Worm (Caenorhabditis elegans) whole organism, L3 larva: ENCODE results near the gene R05G6.10.
A peak's percentile ranks its signal among the peaks of the same experiment; 100 is the strongest.

Experiments
- R02D3.7 ChIP-seq: fragments of 150-350 bp; optimal IDR thresholded peaks from 2 replicates; lab custom pipeline; 2014; ENCODE audit warnings: missing biosample characterization, missing genetic modification characterization
- ZK546.5 ChIP-seq: sonication (generic microtip); optimal IDR thresholded peaks from 2 replicates; lab custom pipeline; 2017; ENCODE audit warnings: missing biosample characterization, missing genetic modification characterization
- aly-2 ChIP-seq: fragments of 150-350 bp; optimal IDR thresholded peaks from 2 replicates; lab custom pipeline; 2014; ENCODE audit warnings: missing biosample characterization, missing genetic modification characterization
- ama-1 ChIP-seq: fragments of 150-350 bp; optimal IDR thresholded peaks from 2 replicates; lab custom pipeline; 2018
- ceh-16 ChIP-seq: sonication (generic microtip); optimal IDR thresholded peaks from 2 replicates; lab custom pipeline; 2017; ENCODE audit warnings: missing biosample characterization, missing genetic modification characterization
- ceh-28 ChIP-seq: fragments of 150-350 bp; optimal IDR thresholded peaks from 2 replicates; lab custom pipeline; 2014; ENCODE audit warnings: missing biosample characterization, missing genetic modification reagents, missing genetic modification characterization
- ceh-82 ChIP-seq: fragments of 150-350 bp; optimal IDR thresholded peaks from 2 replicates; lab custom pipeline; 2014; ENCODE audit warnings: missing biosample characterization, missing genetic modification characterization
- ceh-9 ChIP-seq: sonication (generic microtip); optimal IDR thresholded peaks from 2 replicates; lab custom pipeline; 2018; ENCODE audit warnings: missing biosample characterization, missing genetic modification characterization
- daf-12 ChIP-seq: fragments of 150-350 bp; optimal IDR thresholded peaks from 2 replicates; lab custom pipeline; 2014; ENCODE audit warnings: missing biosample characterization, missing genetic modification reagents, missing genetic modification characterization
- egl-27 ChIP-seq: sonication (generic microtip); optimal IDR thresholded peaks from 4 replicates; lab custom pipeline; 2017; ENCODE audit warnings: missing biosample characterization, missing genetic modification reagents, missing genetic modification characterization
- egl-5 ChIP-seq: fragments of 150-350 bp; optimal IDR thresholded peaks from 2 replicates; lab custom pipeline; 2017; ENCODE audit warnings: missing biosample characterization, missing genetic modification reagents, missing genetic modification characterization, inconsistent platforms
- elt-1 ChIP-seq: fragments of 150-350 bp; optimal IDR thresholded peaks from 2 replicates; lab custom pipeline; 2014; ENCODE audit warnings: missing biosample characterization, missing genetic modification characterization
- elt-2 ChIP-seq: sonication (generic microtip); optimal IDR thresholded peaks from 2 replicates; lab custom pipeline; 2016; ENCODE audit warnings: missing genetic modification reagents, mild to moderate bottlenecking, missing genetic modification characterization, missing compliant biosample characterization
- elt-3 ChIP-seq, 3 experiments: fragments of 150-350 bp in 1 of 3; sonication (generic microtip) in 2 of 3; optimal IDR thresholded peaks; 2 replicates in 2 of 3; 4 replicates in 1 of 3; lab custom pipeline; 2014 to 2017; ENCODE audit warnings: missing biosample characterization in 3 of 3, missing genetic modification characterization in 3 of 3
- eor-1 ChIP-seq, 2 experiments: fragments of 150-350 bp; optimal IDR thresholded peaks; 2 replicates each; lab custom pipeline; 2014 to 2018; ENCODE audit warnings: missing biosample characterization in 2 of 2, missing genetic modification characterization in 2 of 2
- fkh-10 ChIP-seq: sonication (generic microtip); optimal IDR thresholded peaks from 2 replicates; lab custom pipeline; 2017; ENCODE audit warnings: missing biosample characterization, missing genetic modification reagents, missing genetic modification characterization
- fkh-2 ChIP-seq: fragments of 150-350 bp; optimal IDR thresholded peaks from 2 replicates; lab custom pipeline; 2014; ENCODE audit warnings: missing biosample characterization, missing genetic modification reagents, missing genetic modification characterization
- fos-1 ChIP-seq: fragments of 150-350 bp; optimal IDR thresholded peaks from 2 replicates; lab custom pipeline; 2014; ENCODE audit warnings: missing biosample characterization, missing genetic modification characterization
- hmg-11 ChIP-seq: sonication (generic microtip); optimal IDR thresholded peaks from 2 replicates; lab custom pipeline; 2016; ENCODE audit warnings: missing genetic modification characterization, missing compliant biosample characterization
- jun-1 ChIP-seq: fragments of 150-350 bp; optimal IDR thresholded peaks from 2 replicates; lab custom pipeline; 2014; ENCODE audit warnings: missing biosample characterization, missing genetic modification reagents, missing genetic modification characterization
- lin-15B ChIP-seq: fragments of 150-350 bp; optimal IDR thresholded peaks from 2 replicates; lab custom pipeline; 2014; ENCODE audit warnings: missing biosample characterization, missing genetic modification characterization
- lin-39 ChIP-seq: fragments of 150-350 bp; optimal IDR thresholded peaks from 2 replicates; lab custom pipeline; 2018; ENCODE audit warnings: missing biosample characterization, missing genetic modification reagents, missing genetic modification characterization
- lsy-12 ChIP-seq: sonication (generic microtip); optimal IDR thresholded peaks from 2 replicates; lab custom pipeline; 2016; ENCODE audit warnings: mild to moderate bottlenecking, missing genetic modification characterization, missing compliant biosample characterization
- mdl-1 ChIP-seq: fragments of 150-350 bp; optimal IDR thresholded peaks from 2 replicates; lab custom pipeline; 2014; ENCODE audit warnings: missing biosample characterization, missing genetic modification characterization
- mml-1 ChIP-seq: fragments of 150-350 bp; sonication (generic microtip); optimal IDR thresholded peaks from 3 replicates; lab custom pipeline; 2014; ENCODE audit warnings: missing biosample characterization, missing genetic modification characterization
- nfya-1 ChIP-seq: sonication (generic microtip); optimal IDR thresholded peaks from 2 replicates; lab custom pipeline; 2017; ENCODE audit warnings: missing genetic modification characterization, mild to moderate bottlenecking, missing compliant biosample characterization, antibody characterized with exemption, moderate library complexity; ENCODE audit not compliant: insufficient read depth
- nhr-11 ChIP-seq: fragments of 150-350 bp; optimal IDR thresholded peaks from 2 replicates; lab custom pipeline; 2014; ENCODE audit warnings: missing biosample characterization, missing genetic modification characterization
- nhr-12 ChIP-seq: fragments of 150-350 bp; optimal IDR thresholded peaks from 2 replicates; lab custom pipeline; 2014; ENCODE audit warnings: missing biosample characterization, missing genetic modification characterization
- nhr-23 ChIP-seq: fragments of 150-350 bp; optimal IDR thresholded peaks from 2 replicates; lab custom pipeline; 2014; ENCODE audit warnings: missing biosample characterization, missing genetic modification reagents, missing genetic modification characterization
- nhr-237 ChIP-seq: fragments of 150-350 bp; optimal IDR thresholded peaks from 2 replicates; lab custom pipeline; 2014; ENCODE audit warnings: missing biosample characterization, missing genetic modification characterization
- nhr-25 ChIP-seq: sonication (generic microtip); optimal IDR thresholded peaks from 2 replicates; lab custom pipeline; 2017; ENCODE audit warnings: missing biosample characterization, missing genetic modification characterization
- nhr-28 ChIP-seq: fragments of 150-350 bp; optimal IDR thresholded peaks from 2 replicates; lab custom pipeline; 2014; ENCODE audit warnings: missing biosample characterization, missing genetic modification characterization
- nhr-43 ChIP-seq: sonication (generic microtip); optimal IDR thresholded peaks from 2 replicates; lab custom pipeline; 2016; ENCODE audit warnings: mild to moderate bottlenecking, missing genetic modification characterization, missing compliant biosample characterization; ENCODE audit not compliant: poor library complexity, severe bottlenecking
- nhr-67 ChIP-seq: fragments of 150-350 bp; optimal IDR thresholded peaks from 2 replicates; lab custom pipeline; 2014; ENCODE audit warnings: missing biosample characterization, missing genetic modification characterization
- nhr-76 ChIP-seq: fragments of 150-350 bp; sonication (generic microtip); optimal IDR thresholded peaks from 5 replicates; lab custom pipeline; 2014; ENCODE audit warnings: missing biosample characterization, missing genetic modification characterization
- nhr-77 ChIP-seq: fragments of 150-350 bp; optimal IDR thresholded peaks from 2 replicates; lab custom pipeline; 2014; ENCODE audit warnings: missing biosample characterization, missing genetic modification characterization
- pha-4 ChIP-seq: fragments of 150-350 bp; optimal IDR thresholded peaks from 2 replicates; lab custom pipeline; 2014; ENCODE audit warnings: missing biosample characterization, missing genetic modification reagents, missing genetic modification characterization
- pqm-1 ChIP-seq: fragments of 150-350 bp; optimal IDR thresholded peaks from 2 replicates; lab custom pipeline; 2017; ENCODE audit warnings: missing biosample characterization, missing genetic modification characterization, inconsistent platforms
- sea-2 ChIP-seq: fragments of 150-350 bp; sonication (generic microtip); optimal IDR thresholded peaks from 4 replicates; lab custom pipeline; 2014; ENCODE audit warnings: missing biosample characterization, missing genetic modification reagents, missing genetic modification characterization
- skn-1 ChIP-seq: fragments of 150-350 bp; optimal IDR thresholded peaks from 2 replicates; lab custom pipeline; 2014; ENCODE audit warnings: missing biosample characterization, missing genetic modification characterization
- snpc-4 ChIP-seq: fragments of 150-350 bp; optimal IDR thresholded peaks from 2 replicates; lab custom pipeline; 2014; ENCODE audit warnings: missing biosample characterization, missing genetic modification characterization
- tbx-2 ChIP-seq: sonication (generic microtip); optimal IDR thresholded peaks from 2 replicates; lab custom pipeline; 2016; ENCODE audit warnings: mild to moderate bottlenecking, missing genetic modification characterization, missing compliant biosample characterization
- unc-39 ChIP-seq: sonication (generic microtip); optimal IDR thresholded peaks from 4 replicates; lab custom pipeline; 2017; ENCODE audit warnings: missing biosample characterization, missing genetic modification characterization
- unc-62 ChIP-seq: fragments of 150-350 bp; sonication (generic microtip); optimal IDR thresholded peaks from 4 replicates; lab custom pipeline; 2014; ENCODE audit warnings: missing biosample characterization, missing genetic modification reagents, missing genetic modification characterization
- zag-1 ChIP-seq: fragments of 150-350 bp; optimal IDR thresholded peaks from 2 replicates; lab custom pipeline; 2014; ENCODE audit warnings: missing biosample characterization, missing genetic modification characterization
- ztf-11 ChIP-seq: fragments of 150-350 bp; optimal IDR thresholded peaks from 2 replicates; lab custom pipeline; 2014; ENCODE audit warnings: missing biosample characterization, missing genetic modification characterization
- ztf-4 ChIP-seq: fragments of 150-350 bp; optimal IDR thresholded peaks from 2 replicates; lab custom pipeline; 2014; ENCODE audit warnings: missing biosample characterization, missing genetic modification characterization

Gene R05G6.10

ce11 chrIV:7487554-7488456 is 54.5 kb downstream of the R05G6.10 start, which contains the start of the genes his-60 and his-59:
Gene his-60 (minus strand): TSS chrIV:7487992.
Gene his-59 (plus strand): TSS chrIV:7488249.
- no peak for TF ChIP-seq fos-1 (tag; lab: Kevin White, UChicago)
- no peak for TF ChIP-seq hmg-11 (tag; lab: Kevin White, UChicago)
- no peak for TF ChIP-seq fkh-10 (GFP tag; lab: Kevin White, UChicago)
- TF ChIP-seq skn-1 (tag; lab: Kevin White, UChicago): no peak
- peak; percentile 51 for TF ChIP-seq nhr-43
- no peak for TF ChIP-seq ZK546.5 (tag; lab: Kevin White, UChicago)
- TF ChIP-seq nhr-76 (tag; lab: Kevin White, UChicago): no peak
- peak; percentile 27 for TF ChIP-seq elt-2 (tag; lab: Kevin White, UChicago)
- TF ChIP-seq mdl-1 (tag; lab: Kevin White, UChicago): no peak
- no peak for TF ChIP-seq zag-1 (tag; lab: Kevin White, UChicago)
- no peak for TF ChIP-seq nhr-77 (tag; lab: Kevin White, UChicago)
- TF ChIP-seq nhr-237: no peak
- no peak for TF ChIP-seq nhr-12 (tag; lab: Kevin White, UChicago)
- peak; percentile 6 for TF ChIP-seq snpc-4 (tag; lab: Kevin White, UChicago)
- TF ChIP-seq lsy-12: peak; percentile 6
- no peak for TF ChIP-seq sea-2 (GFP tag; lab: Kevin White, UChicago)
- TF ChIP-seq ceh-9 (tag; lab: Kevin White, UChicago): no peak
- no peak for TF ChIP-seq nhr-28 (tag; lab: Kevin White, UChicago)
- no peak for TF ChIP-seq unc-39 (tag; lab: Kevin White, UChicago)
- TF ChIP-seq nhr-23 (tag; lab: Kevin White, UChicago): no peak
- no peak for TF ChIP-seq ceh-82
- no peak for TF ChIP-seq nfya-1 (tag; lab: Kevin White, UChicago)
- TF ChIP-seq ama-1: no peak
- TF ChIP-seq lin-39: no peak
- TF ChIP-seq ceh-28 (tag; lab: Kevin White, UChicago): no peak
- no peak for TF ChIP-seq eor-1 (tag; optimal IDR thresholded peaks at IDR 0.05; lab: Kevin White, UChicago)
- TF ChIP-seq ztf-11 (tag; lab: Kevin White, UChicago): no peak
- peak; percentile 43 for TF ChIP-seq pha-4
- TF ChIP-seq nhr-11: no peak
- no peak for TF ChIP-seq mml-1 (tag; lab: Kevin White, UChicago)
- peak; percentile 33 for TF ChIP-seq pqm-1 (tag; lab: Kevin White, UChicago)
- no peak for TF ChIP-seq egl-5
- no peak for TF ChIP-seq fkh-2 (tag; lab: Kevin White, UChicago)
- no peak for TF ChIP-seq elt-3 (tag; optimal IDR thresholded peaks at IDR 0.05; lab: Kevin White, UChicago)
- no peak for TF ChIP-seq elt-1 (tag; lab: Kevin White, UChicago)
- peak; percentile 4 for TF ChIP-seq lin-15B (tag; lab: Kevin White, UChicago)
- no peak for TF ChIP-seq daf-12 (tag; lab: Kevin White, UChicago)
- TF ChIP-seq egl-27 (tag; lab: Kevin White, UChicago): no peak
- no peak for TF ChIP-seq nhr-67 (tag; lab: Kevin White, UChicago)
- no peak for TF ChIP-seq R02D3.7
- no peak for TF ChIP-seq aly-2 (tag; lab: Kevin White, UChicago)
- peak; percentile 90 for TF ChIP-seq nhr-25 (tag; lab: Kevin White, UChicago)
- TF ChIP-seq ztf-4 (tag; lab: Kevin White, UChicago): no peak
- TF ChIP-seq tbx-2 (tag; lab: Kevin White, UChicago): no peak
- no peak for TF ChIP-seq jun-1
- no peak for TF ChIP-seq unc-62 (GFP tag; lab: Kevin White, UChicago)
- no peak for TF ChIP-seq ceh-16
